Fruit fly (Drosophila melanogaster): ENCODE data around the gene CG2162.
A peak's percentile ranks its signal among the peaks of the same experiment; 100 is the strongest.

The CG2162 gene

dm6 chr3L:3060054-3060979 is 25.3 kb downstream of the CG2162 start (continued):
- TF ChIP-seq dan (GFP tag; IDR thresholded peaks at IDR 0.05) (peak; percentile 98), unc-4 (GFP tag; IDR thresholded peaks at IDR 0.05; ENCODE audit: partially characterized antibody) (peak; percentile 31; the same call in 1 of the 2 replicates), Oli (tag; optimal IDR thresholded peaks at IDR 0.05) (peak; percentile 98), emc (GFP tag; optimal IDR thresholded peaks at IDR 0.05) (peak; percentile 97), CG11723 (GFP tag; optimal IDR thresholded peaks at IDR 0.05) (peak; percentile 99), CG33557 (GFP tag; optimal IDR thresholded peaks at IDR 0.05) (peak; percentile 82), CG2120 (GFP tag; optimal IDR thresholded peaks at IDR 0.05) (peak; percentile 99), CG11560 (tag; IDR thresholded peaks at IDR 0.05) (peak; percentile 93), CG1602 (GFP tag; optimal IDR thresholded peaks at IDR 0.05) (peak; percentile 98), ato (GFP tag; IDR thresholded peaks at IDR 0.05; ENCODE audit: partially characterized antibody) (no peak), CG12942 (GFP tag; optimal IDR thresholded peaks at IDR 0.05) (peak; percentile 98), kay (GFP tag; optimal IDR thresholded peaks at IDR 0.05) (peak; percentile 97), gcm (GFP tag; optimal IDR thresholded peaks at IDR 0.05) (peak; percentile 97), Dll (GFP tag; IDR thresholded peaks at IDR 0.05; ENCODE audit: partially characterized antibody) (0 out of 4 replicates have a peak, but pooled peaks have one; percentile 38), abd-A (tag; optimal IDR thresholded peaks at IDR 0.05) (peak; percentile 72), CG18011 (GFP tag; optimal IDR thresholded peaks at IDR 0.05) (peak; percentile 91), CG8924 (tag; optimal IDR thresholded peaks at IDR 0.05) (peak; percentile 96), ftz-f1 (GFP tag; optimal IDR thresholded peaks at IDR 0.05) (peak; percentile 96), CG3163 (GFP tag; optimal IDR thresholded peaks at IDR 0.05) (peak; percentile 93), CG11093 (GFP tag; IDR thresholded peaks at IDR 0.05) (peak; percentile 99), CG6272 (GFP tag; IDR thresholded peaks at IDR 0.05) (peak; percentile 99), wor (GFP tag; IDR thresholded peaks at IDR 0.05) (peak; percentile 99), Hr78 (GFP tag; optimal IDR thresholded peaks at IDR 0.05) (peak in 1 of 2 experiments; percentile 88), Chrac-16 (GFP tag; optimal IDR thresholded peaks at IDR 0.05) (peak; percentile 99), Dp (GFP tag; optimal IDR thresholded peaks at IDR 0.05) (peak; percentile 7), dysf (GFP tag; IDR thresholded peaks at IDR 0.05) (peak; percentile 99), CG17568 (GFP tag; optimal IDR thresholded peaks at IDR 0.05) (peak; percentile 96), wek (GFP tag; optimal IDR thresholded peaks at IDR 0.05) (peak; percentile 93), CG8290 (GFP tag; optimal IDR thresholded peaks at IDR 0.05) (peak; percentile 94), CG8290 (tag; optimal IDR thresholded peaks at IDR 0.05) (peak; percentile 86 to 100), CG15514 (GFP tag; optimal IDR thresholded peaks at IDR 0.05) (peak; percentile 95), CHES-1-like (GFP tag; optimal IDR thresholded peaks at IDR 0.05) (peak; percentile 99), CG7745 (tag; optimal IDR thresholded peaks at IDR 0.05) (peak; percentile 57), pan (optimal IDR thresholded peaks at IDR 0.05) (no peak), pan (GFP tag; optimal IDR thresholded peaks at IDR 0.05 in 1 of 2, IDR thresholded peaks at IDR 0.05 in 1 of 2) (peak in 1 of 2 experiments; percentile 100), sim (GFP tag; IDR thresholded peaks at IDR 0.05) (peak; percentile 97), zen2 (GFP tag; IDR thresholded peaks at IDR 0.05; ENCODE audit: partially characterized antibody) (no peak), CG10979 (tag; optimal IDR thresholded peaks at IDR 0.05) (peak; percentile 95), caup (GFP tag; optimal IDR thresholded peaks at IDR 0.05; ENCODE audit: severe bottlenecking) (peak; percentile 98), CG10366 (GFP tag; IDR thresholded peaks at IDR 0.05) (peak; percentile 99), Mes4 (GFP tag; optimal IDR thresholded peaks at IDR 0.05) (peak; percentile 98), Lim3 (GFP tag; IDR thresholded peaks at IDR 0.05) (peak; percentile 98), CG13624 (GFP tag; optimal IDR thresholded peaks at IDR 0.05) (peak; percentile 99), pfk (GFP tag; optimal IDR thresholded peaks at IDR 0.05) (peak; percentile 63), Aef1 (GFP tag; IDR thresholded peaks at IDR 0.05) (peak; percentile 99), jumu (GFP tag; optimal IDR thresholded peaks at IDR 0.05) (peak; percentile 99), CTCF (GFP tag; optimal IDR thresholded peaks at IDR 0.05) (peak; percentile 65), nerfin-2 (GFP tag; IDR thresholded peaks at IDR 0.05; ENCODE audit: partially characterized antibody) (no peak)
